Worm (Caenorhabditis elegans) whole organism, mixed stage, embryonic: ENCODE data around the gene C06B3.7.

Source experiments
- bed-3 ChIP-seq: fragments of 200-800 bp; sonication (Bioruptor generic); optimal IDR thresholded peaks from 3 replicates; lab custom pipeline; 2018; ENCODE audit warnings: mild to moderate bottlenecking, missing genetic modification characterization, moderate library complexity, missing compliant biosample characterization
- ces-1 ChIP-seq: fragments of 150-350 bp; optimal IDR thresholded peaks from 2 replicates; lab custom pipeline; 2014; ENCODE audit warnings: missing biosample characterization, missing genetic modification reagents, missing genetic modification characterization
- elt-1 ChIP-seq: sonication (generic microtip); optimal IDR thresholded peaks from 2 replicates; lab custom pipeline; 2017; ENCODE audit warnings: missing genetic modification characterization, mild to moderate bottlenecking, missing compliant biosample characterization, antibody characterized with exemption, moderate library complexity, borderline replicate concordance; ENCODE audit not compliant: insufficient read depth
- lsy-2 ChIP-seq: fragments of 150-350 bp; optimal IDR thresholded peaks from 2 replicates; lab custom pipeline; 2014; ENCODE audit warnings: missing biosample characterization, missing genetic modification characterization
- mab-5 ChIP-seq: fragments of 150-350 bp; optimal IDR thresholded peaks from 2 replicates; lab custom pipeline; 2014; ENCODE audit warnings: missing biosample characterization, missing genetic modification characterization
- nhr-12 ChIP-seq: fragments of 150-350 bp; optimal IDR thresholded peaks from 2 replicates; lab custom pipeline; 2014; ENCODE audit warnings: missing biosample characterization, missing genetic modification characterization
- nhr-237 ChIP-seq: fragments of 150-350 bp; optimal IDR thresholded peaks from 2 replicates; lab custom pipeline; 2014; ENCODE audit warnings: missing biosample characterization, missing genetic modification characterization
- nhr-28 ChIP-seq: fragments of 150-350 bp; optimal IDR thresholded peaks from 2 replicates; lab custom pipeline; 2014; ENCODE audit warnings: missing biosample characterization, missing genetic modification characterization
- nhr-76 ChIP-seq: sonication (generic microtip); optimal IDR thresholded peaks from 2 replicates; lab custom pipeline; 2017; ENCODE audit warnings: missing biosample characterization, missing genetic modification characterization
- pha-4 ChIP-seq: fragments of 150-350 bp; optimal IDR thresholded peaks from 2 replicates; lab custom pipeline; 2018; ENCODE audit warnings: missing biosample characterization, missing genetic modification reagents, missing genetic modification characterization
- sptf-1 ChIP-seq: sonication (generic microtip); optimal IDR thresholded peaks from 2 replicates; lab custom pipeline; 2017; ENCODE audit warnings: mild to moderate bottlenecking, missing genetic modification characterization, moderate library complexity, missing compliant biosample characterization
- unc-39 ChIP-seq: fragments of 150-350 bp; optimal IDR thresholded peaks from 2 replicates; lab custom pipeline; 2014; ENCODE audit warnings: missing biosample characterization, missing genetic modification characterization
- unc-62 ChIP-seq: fragments of 150-350 bp; optimal IDR thresholded peaks from 2 replicates; lab custom pipeline; 2014; ENCODE audit warnings: missing biosample characterization, missing genetic modification reagents, missing genetic modification characterization
- ztf-11 ChIP-seq: fragments of 150-350 bp; optimal IDR thresholded peaks from 2 replicates; lab custom pipeline; 2014; ENCODE audit warnings: missing biosample characterization, missing genetic modification characterization

DNA sequence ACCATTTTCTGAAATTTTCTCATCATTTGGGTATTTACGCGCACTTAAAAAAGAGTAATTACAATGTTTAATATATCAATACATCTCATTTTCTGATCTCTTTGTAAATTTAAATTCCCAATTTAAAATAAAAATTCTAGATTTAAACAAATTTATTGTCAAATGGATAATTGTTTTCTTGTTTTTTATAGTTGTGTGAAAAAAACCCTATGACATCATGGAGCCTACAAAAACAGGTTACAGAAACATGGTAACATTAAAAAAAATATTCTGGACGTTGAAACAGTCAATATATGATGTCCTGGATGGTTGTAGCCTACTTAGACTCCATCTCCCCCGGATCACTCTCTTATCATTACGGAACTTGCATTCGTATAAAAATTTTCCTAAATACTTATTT lies 20.0 kb upstream of the C06B3.7 start, which contains the start of gene spp-12:
- TF ChIP-seq ces-1 (GFP tag; lab: Kevin White, UChicago) (no peak), lsy-2 (tag; lab: Kevin White, UChicago) (no peak), bed-3 (GFP tag; lab: Kevin White, UChicago) (no peak), sptf-1 (tag; lab: Kevin White, UChicago) (no peak), unc-62 (GFP tag; lab: Kevin White, UChicago) (no peak), unc-39 (no peak), mab-5 (tag; lab: Kevin White, UChicago) (no peak), nhr-12 (tag; lab: Kevin White, UChicago) (no peak), nhr-28 (tag; lab: Kevin White, UChicago) (no peak), pha-4 (tag; lab: Kevin White, UChicago) (no peak), nhr-237 (no peak), nhr-76 (tag; lab: Kevin White, UChicago) (no peak), elt-1 (tag; lab: Kevin White, UChicago) (no peak), ztf-11 (tag; lab: Kevin White, UChicago) (no peak)
